Fruit fly (Drosophila melanogaster) whole organism, embryonic: ENCODE results near the gene SmydA-9.

Experiments
- ATbp ChIP-seq: fragments of 200-800 bp; sonication (Bioruptor generic); optimal IDR thresholded peaks from 2 replicates; lab custom pipeline; 2017; ENCODE audit warnings: missing biosample characterization, mild to moderate bottlenecking, missing genetic modification characterization, missing genetic modification reagents
- Aef1 ChIP-seq: fragments of 200-800 bp; sonication (Bioruptor generic); IDR thresholded peaks from 3 replicates; pipeline ENCODE4 v1.3.6; 2022; ENCODE audit warnings: missing biosample characterization, missing genetic modification characterization
- Atf6 ChIP-seq: fragments of 200-800 bp; sonication (Bioruptor generic); IDR thresholded peaks from 2 replicates; pipeline ENCODE4 v1.3.6; 2022; ENCODE audit warnings: missing biosample characterization, missing genetic modification characterization
- CG10209 ChIP-seq: fragments of 200-800 bp; sonication (Bioruptor generic); optimal IDR thresholded peaks from 3 replicates; lab custom pipeline; 2017; ENCODE audit warnings: missing biosample characterization, mild to moderate bottlenecking, missing genetic modification characterization, missing genetic modification reagents
- CG10267 ChIP-seq: fragments of 200-800 bp; sonication (Bioruptor generic); optimal IDR thresholded peaks from 2 replicates; lab custom pipeline; 2018; ENCODE audit warnings: missing biosample characterization, mild to moderate bottlenecking, missing genetic modification characterization, moderate library complexity
- CG10274 ChIP-seq: fragments of 200-800 bp; sonication (Bioruptor generic); optimal IDR thresholded peaks from 3 replicates; lab custom pipeline; 2017; ENCODE audit warnings: missing biosample characterization, mild to moderate bottlenecking, missing genetic modification characterization
- CG10979 ChIP-seq: fragments of 200-800 bp; sonication (Bioruptor generic); optimal IDR thresholded peaks from 2 replicates; lab custom pipeline; 2018; ENCODE audit warnings: missing biosample characterization, mild to moderate bottlenecking, missing genetic modification characterization, moderate library complexity
- CG12236 ChIP-seq: fragments of 200-800 bp; sonication (Bioruptor generic); optimal IDR thresholded peaks from 2 replicates; lab custom pipeline; 2016; ENCODE audit warnings: missing biosample characterization, missing genetic modification characterization
- CG12299 ChIP-seq: fragments of 200-800 bp; sonication (Bioruptor generic); optimal IDR thresholded peaks from 2 replicates; lab custom pipeline; 2018; ENCODE audit warnings: missing biosample characterization, mild to moderate bottlenecking, missing genetic modification characterization
- CG12659 ChIP-seq: fragments of 200-800 bp; sonication (Bioruptor generic); optimal IDR thresholded peaks from 3 replicates; lab custom pipeline; 2017; ENCODE audit warnings: mild to moderate bottlenecking, missing biosample characterization, missing genetic modification reagents, missing genetic modification characterization
- CG34422 ChIP-seq: fragments of 200-800 bp; sonication (Bioruptor generic); IDR thresholded peaks from 3 replicates; pipeline ENCODE4 v1.3.6; 2022; ENCODE audit warnings: missing biosample characterization, missing genetic modification characterization
- CG4404 ChIP-seq: fragments of 200-800 bp; sonication (Bioruptor generic); IDR thresholded peaks from 2 replicates; pipeline ENCODE4 v1.3.6; 2022; ENCODE audit warnings: missing biosample characterization, missing genetic modification characterization
- CG7987 ChIP-seq: fragments of 200-800 bp; sonication (Bioruptor generic); optimal IDR thresholded peaks from 2 replicates; lab custom pipeline; 2018; ENCODE audit warnings: missing biosample characterization, mild to moderate bottlenecking, missing genetic modification characterization, moderate library complexity
- CG8281 ChIP-seq: fragments of 200-800 bp; sonication (Bioruptor generic); optimal IDR thresholded peaks from 2 replicates; lab custom pipeline; 2018; ENCODE audit warnings: missing biosample characterization, mild to moderate bottlenecking, missing genetic modification characterization, moderate library complexity
- CG9817 ChIP-seq: fragments of 200-800 bp; sonication (Bioruptor generic); optimal IDR thresholded peaks from 2 replicates; lab custom pipeline; 2018; ENCODE audit warnings: missing biosample characterization, mild to moderate bottlenecking, missing genetic modification characterization, moderate library complexity
- Chrac-16 ChIP-seq: fragments of 200-800 bp; sonication (Bioruptor generic); optimal IDR thresholded peaks from 3 replicates; lab custom pipeline; 2016; ENCODE audit warnings: missing biosample characterization, missing genetic modification characterization
- CrebB ChIP-seq: fragments of 200-800 bp; sonication (Bioruptor generic); optimal IDR thresholded peaks from 3 replicates; lab custom pipeline; 2018; ENCODE audit warnings: missing biosample characterization, mild to moderate bottlenecking, missing genetic modification characterization
- Dip3 ChIP-seq: fragments of 200-800 bp; sonication (Bioruptor generic); optimal IDR thresholded peaks from 3 replicates; lab custom pipeline; 2016; ENCODE audit warnings: missing biosample characterization, missing genetic modification characterization
- Fer1 ChIP-seq: fragments of 200-800 bp; sonication (Bioruptor generic); optimal IDR thresholded peaks from 2 replicates; lab custom pipeline; 2017; ENCODE audit warnings: missing biosample characterization, mild to moderate bottlenecking, missing genetic modification characterization
- Hmr ChIP-seq: fragments of 200-800 bp; sonication (Bioruptor generic); optimal IDR thresholded peaks from 3 replicates; lab custom pipeline; 2017; ENCODE audit warnings: mild to moderate bottlenecking, missing biosample characterization, missing genetic modification reagents, missing genetic modification characterization
- MBD-R2 ChIP-seq: fragments of 200-800 bp; sonication (Bioruptor generic); IDR thresholded peaks from 2 replicates; pipeline ENCODE4 v1.3.6; 2022; ENCODE audit warnings: missing biosample characterization, missing genetic modification characterization
- MESR4 ChIP-seq: fragments of 200-800 bp; sonication (Bioruptor generic); optimal IDR thresholded peaks from 2 replicates; lab custom pipeline; 2018; ENCODE audit warnings: missing biosample characterization, mild to moderate bottlenecking, missing genetic modification characterization, moderate library complexity
- Meics ChIP-seq: fragments of 200-800 bp; sonication (Bioruptor generic); optimal IDR thresholded peaks from 2 replicates; lab custom pipeline; 2017; ENCODE audit warnings: missing biosample characterization, mild to moderate bottlenecking, missing genetic modification characterization
- NK7.1 ChIP-seq: fragments of 200-800 bp; sonication (Bioruptor generic); optimal IDR thresholded peaks from 3 replicates; lab custom pipeline; 2016; ENCODE audit warnings: missing biosample characterization, missing genetic modification characterization
- Oli ChIP-seq: fragments of 200-800 bp; sonication (Bioruptor generic); optimal IDR thresholded peaks from 2 replicates; lab custom pipeline; 2018; ENCODE audit warnings: missing biosample characterization, mild to moderate bottlenecking, missing genetic modification characterization, moderate library complexity
- Ptx1 ChIP-seq: fragments of 200-800 bp; sonication (Bioruptor generic); IDR thresholded peaks from 2 replicates; pipeline ENCODE4 v1.3.6; 2022; ENCODE audit warnings: missing biosample characterization, missing genetic modification characterization
- Stat92E ChIP-seq, 3 experiments: fragments of >200 bp in 2 of 3; fragments of 200-800 bp in 1 of 3; sonication (Bioruptor generic) in 1 of 3; optimal IDR thresholded peaks; 2 replicates each; lab custom pipeline; 2017 to 2019; ENCODE audit warnings: missing biosample characterization in 3 of 3, missing genetic modification characterization in 3 of 3, mild to moderate bottlenecking in 1 of 3, moderate library complexity in 1 of 3
- Taf1 ChIP-seq: fragments of 200-800 bp; sonication (Bioruptor generic); IDR thresholded peaks from 2 replicates; pipeline ENCODE4 v1.3.6; 2022; ENCODE audit warnings: missing biosample characterization, missing genetic modification characterization
- Vsx1 ChIP-seq: fragments of 200-800 bp; sonication (Bioruptor generic); optimal IDR thresholded peaks from 2 replicates; lab custom pipeline; 2017; ENCODE audit warnings: missing biosample characterization, mild to moderate bottlenecking, missing genetic modification characterization, missing genetic modification reagents
- Xrp1 ChIP-seq: fragments of 200-800 bp; sonication (Bioruptor generic); IDR thresholded peaks from 2 replicates; pipeline ENCODE4 v1.3.6; 2022; ENCODE audit warnings: missing biosample characterization, missing genetic modification characterization
- ac ChIP-seq: fragments of 200-800 bp; sonication (Bioruptor generic); optimal IDR thresholded peaks from 3 replicates; lab custom pipeline; 2017; ENCODE audit warnings: missing biosample characterization, mild to moderate bottlenecking, missing genetic modification characterization
- cg ChIP-seq: fragments of 200-800 bp; sonication (Bioruptor generic); optimal IDR thresholded peaks from 3 replicates; lab custom pipeline; 2019; ENCODE audit warnings: missing biosample characterization, mild to moderate bottlenecking, missing genetic modification characterization, moderate library complexity
- dati ChIP-seq: fragments of 200-800 bp; sonication (Bioruptor generic); IDR thresholded peaks from 2 replicates; pipeline ENCODE4 v1.3.6; 2022; ENCODE audit warnings: missing biosample characterization, missing genetic modification characterization
- eve ChIP-seq, 2 experiments: fragments of >200 bp; optimal IDR thresholded peaks; 2 replicates each; lab custom pipeline; 2017; ENCODE audit warnings: missing biosample characterization in 2 of 2, missing genetic modification characterization in 2 of 2
- gem ChIP-seq: fragments of 200-800 bp; sonication (Bioruptor generic); optimal IDR thresholded peaks from 2 replicates; lab custom pipeline; 2019; ENCODE audit warnings: missing biosample characterization, mild to moderate bottlenecking, missing genetic modification characterization, moderate library complexity
- gfzf ChIP-seq: fragments of 200-800 bp; sonication (Bioruptor generic); optimal IDR thresholded peaks from 2 replicates; lab custom pipeline; 2016; ENCODE audit warnings: missing biosample characterization, mild to moderate bottlenecking, missing genetic modification characterization, moderate library complexity
- gt ChIP-seq: fragments of 200-800 bp; sonication (Bioruptor generic); IDR thresholded peaks from 2 replicates; pipeline ENCODE4 v1.3.6; 2022; ENCODE audit warnings: missing biosample characterization, missing genetic modification characterization
- ham ChIP-seq: fragments of 200-800 bp; sonication (Bioruptor generic); IDR thresholded peaks from 2 replicates; pipeline ENCODE4 v1.3.6; 2022; ENCODE audit warnings: missing biosample characterization, missing genetic modification characterization
- ind ChIP-seq: fragments of 200-800 bp; sonication (Bioruptor generic); optimal IDR thresholded peaks from 3 replicates; lab custom pipeline; 2016; ENCODE audit warnings: missing biosample characterization, missing genetic modification characterization
- kay ChIP-seq: fragments of 200-800 bp; sonication (Bioruptor generic); optimal IDR thresholded peaks from 2 replicates; lab custom pipeline; 2016; ENCODE audit warnings: missing biosample characterization, missing genetic modification characterization
- nerfin-1 ChIP-seq: fragments of 200-800 bp; sonication (Bioruptor generic); optimal IDR thresholded peaks from 3 replicates; lab custom pipeline; 2019; ENCODE audit warnings: missing biosample characterization, mild to moderate bottlenecking, missing genetic modification characterization, moderate library complexity
- nom ChIP-seq: fragments of 200-800 bp; sonication (Bioruptor generic); optimal IDR thresholded peaks from 2 replicates; lab custom pipeline; 2017; ENCODE audit warnings: missing biosample characterization, missing genetic modification characterization, mild to moderate bottlenecking, moderate library complexity, missing genetic modification reagents
- pros ChIP-seq: fragments of 200-800 bp; sonication (Bioruptor generic); optimal IDR thresholded peaks from 3 replicates; lab custom pipeline; 2019; ENCODE audit warnings: missing biosample characterization, mild to moderate bottlenecking, missing genetic modification characterization, moderate library complexity
- row ChIP-seq: fragments of 200-800 bp; sonication (Bioruptor generic); IDR thresholded peaks from 3 replicates; pipeline ENCODE4 v1.3.6; 2022; ENCODE audit warnings: missing biosample characterization, missing genetic modification characterization
- sens-2 ChIP-seq: fragments of 200-800 bp; sonication (Bioruptor generic); IDR thresholded peaks from 2 replicates; pipeline ENCODE4 v1.3.6; 2022; ENCODE audit warnings: missing biosample characterization, missing genetic modification characterization
- sug ChIP-seq: fragments of 200-800 bp; optimal IDR thresholded peaks from 2 replicates; lab custom pipeline; 2019; ENCODE audit warnings: missing biosample characterization, mild to moderate bottlenecking, missing genetic modification characterization, moderate library complexity
- tio ChIP-seq: fragments of 200-800 bp; sonication (Bioruptor generic); optimal IDR thresholded peaks from 2 replicates; lab custom pipeline; 2017; ENCODE audit warnings: missing biosample characterization, missing genetic modification characterization, inconsistent platforms
- twi ChIP-seq: fragments of 200-800 bp; optimal IDR thresholded peaks from 2 replicates; lab custom pipeline; 2019; ENCODE audit warnings: missing biosample characterization, mild to moderate bottlenecking, missing genetic modification characterization, moderate library complexity
- vvl ChIP-seq: fragments of 200-800 bp; sonication (Bioruptor generic); IDR thresholded peaks from 2 replicates; pipeline ENCODE4 v1.3.6; 2022; ENCODE audit warnings: missing biosample characterization, missing genetic modification characterization
- wdn ChIP-seq: fragments of 200-800 bp; sonication (Bioruptor generic); IDR thresholded peaks from 2 replicates; pipeline ENCODE4 v1.3.6; 2022; ENCODE audit warnings: missing biosample characterization, missing genetic modification characterization

The SmydA-9 gene

dm6 chrX:9243417-9243884 is 32.8 kb upstream of the SmydA-9 start, which contains the start of the genes mxc and Larp7 (continued):
- TF ChIP-seq pros (GFP tag; lab: Kevin White, UChicago), result no peak
- TF ChIP-seq kay, result peak; percentile 14
- peak; percentile 73 for TF ChIP-seq CG9817 (tag; lab: Kevin White, UChicago)
- TF ChIP-seq CG10274 (GFP tag; lab: Kevin White, UChicago), result no peak
- TF ChIP-seq Stat92E (GFP tag; optimal IDR thresholded peaks at IDR 0.05; lab: Kevin White, UChicago), result no peak
- peak; percentile 45 for TF ChIP-seq gfzf
- peak; percentile 47 for TF ChIP-seq nerfin-1
- no peak for TF ChIP-seq gt (GFP tag; lab: Robert Waterston, UW)
- TF ChIP-seq Atf6, result peak; percentile 40; the same call in 1 of the 2 replicates
- no peak for TF ChIP-seq Fer1 (GFP tag; lab: Kevin White, UChicago)
- no peak; the same call in 1 of the 2 replicates for TF ChIP-seq Xrp1 (GFP tag; lab: Robert Waterston, UW)
- peak; percentile 80 for TF ChIP-seq MBD-R2
- TF ChIP-seq Taf1, result 0 out of 2 replicates have a peak, but pooled peaks have one; percentile 28
- TF ChIP-seq Oli, result peak; percentile 44
- TF ChIP-seq CG8281 (tag; lab: Kevin White, UChicago), result no peak
- TF ChIP-seq eve (GFP tag; optimal IDR thresholded peaks at IDR 0.05; lab: Kevin White, UChicago), result no peak
- TF ChIP-seq row (GFP tag; lab: Robert Waterston, UW), result peak; percentile 91
- TF ChIP-seq CrebB (tag; lab: Kevin White, UChicago), result no peak
- no peak for TF ChIP-seq gem (tag; lab: Kevin White, UChicago)
- no peak for TF ChIP-seq wdn
- no peak for TF ChIP-seq ac
- peak; percentile 67 for TF ChIP-seq Chrac-16
- TF ChIP-seq cg (GFP tag; lab: Kevin White, UChicago), result no peak
- TF ChIP-seq tio, result no peak
- TF ChIP-seq CG4404 (GFP tag; lab: Robert Waterston, UW), result peak; percentile 68
- TF ChIP-seq NK7.1 (GFP tag; lab: Kevin White, UChicago), result no peak
- TF ChIP-seq vvl (GFP tag; lab: Robert Waterston, UW), result peak; percentile 21; the same call in 1 of the 2 replicates
- no peak for TF ChIP-seq CG12236 (GFP tag; lab: Kevin White, UChicago)
- TF ChIP-seq dati (GFP tag; lab: Robert Waterston, UW), result no peak
- TF ChIP-seq ham (GFP tag; lab: Robert Waterston, UW), result no peak
- no peak for TF ChIP-seq MESR4 (GFP tag; lab: Kevin White, UChicago)
- peak; percentile 62 for TF ChIP-seq Aef1 (GFP tag; lab: Robert Waterston, UW)
- peak; percentile 27 for TF ChIP-seq CG10209 (GFP tag; lab: Kevin White, UChicago)
- TF ChIP-seq CG12299 (tag; lab: Kevin White, UChicago), result peak; percentile 8
- peak; percentile 69 for TF ChIP-seq ind (GFP tag; lab: Kevin White, UChicago)
- no peak for TF ChIP-seq CG7987
- TF ChIP-seq Hmr, result no peak
- TF ChIP-seq twi (tag; lab: Kevin White, UChicago), result peak; percentile 69
- no peak for TF ChIP-seq nom (GFP tag; lab: Kevin White, UChicago)
- no peak for TF ChIP-seq Meics (GFP tag; lab: Kevin White, UChicago)
- TF ChIP-seq Vsx1 (GFP tag; lab: Kevin White, UChicago), result no peak
- TF ChIP-seq CG10979, result peak; percentile 27
- TF ChIP-seq sug (tag; lab: Kevin White, UChicago), result no peak
- no peak for TF ChIP-seq ATbp (GFP tag; lab: Kevin White, UChicago)
- TF ChIP-seq sens-2 (GFP tag; lab: Robert Waterston, UW), result no peak
- no peak for TF ChIP-seq CG34422 (GFP tag; lab: Robert Waterston, UW)
- TF ChIP-seq CG10267 (tag; lab: Kevin White, UChicago), result peak; percentile 80
- peak; percentile 69 for TF ChIP-seq CG12659 (GFP tag; lab: Kevin White, UChicago)
- peak; percentile 68 for TF ChIP-seq Dip3 (GFP tag; lab: Kevin White, UChicago)
- TF ChIP-seq Ptx1 (GFP tag; lab: Robert Waterston, UW), result peak; percentile 55; the same call in 1 of the 2 replicates
